Worm (Caenorhabditis elegans) whole organism, L4 larva: ENCODE measurements around the gene C08E8.4.

Experiments
- F26F4.8 ChIP-seq: fragments of 200-800 bp; sonication (Bioruptor generic); conservative IDR thresholded peaks from 2 replicates; pipeline ENCODE4 v1.3.6; 2022; ENCODE audit warnings: missing genetic modification characterization, missing compliant biosample characterization
- sdz-12 ChIP-seq: fragments of 200-800 bp; sonication (Bioruptor generic); optimal IDR thresholded peaks from 2 replicates; lab custom pipeline; 2018; ENCODE audit warnings: mild to moderate bottlenecking, missing genetic modification characterization, missing compliant biosample characterization

DNA sequence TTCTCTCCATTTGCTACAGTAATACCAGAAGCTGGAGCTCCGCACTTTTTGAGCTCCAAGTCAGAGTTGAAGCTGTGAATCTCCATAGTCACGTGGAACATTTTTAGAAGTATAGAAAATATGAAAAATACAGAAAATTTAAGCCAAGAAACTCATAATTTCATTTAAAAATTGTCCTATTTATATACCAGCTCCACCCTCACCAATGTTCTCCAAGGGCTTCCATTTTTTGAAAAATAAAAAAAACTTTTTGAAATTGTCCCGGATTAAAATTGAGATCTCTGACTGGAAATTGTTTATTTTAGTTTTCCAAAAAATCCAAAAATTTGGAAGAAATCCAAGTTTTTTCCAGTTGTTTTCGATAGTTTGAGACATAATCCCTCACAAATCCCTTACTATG, 11.8 kb upstream of the C08E8.4 start, which contains the start of gene C08E8.5:
- TF ChIP-seq sdz-12 (GFP tag; lab: Kevin White, UChicago), result no peak
- no peak for TF ChIP-seq F26F4.8 (GFP tag; lab: Robert Waterston, UW)
